Fruit fly (Drosophila melanogaster) whole organism, prepupa: Measurements from ENCODE around the gene CG13113.

Experiments
- CG6808 ChIP-seq: fragments of 200-800 bp; sonication (Bioruptor generic); optimal IDR thresholded peaks from 3 replicates; lab custom pipeline; 2017; ENCODE audit warnings: missing biosample characterization, missing genetic modification characterization, mild to moderate bottlenecking, moderate library complexity, missing genetic modification reagents
- CG7368 ChIP-seq: fragments of 200-800 bp; sonication (Bioruptor generic); optimal IDR thresholded peaks from 3 replicates; lab custom pipeline; 2016; ENCODE audit warnings: missing biosample characterization, missing genetic modification characterization
- Gug ChIP-seq: fragments of 200-800 bp; sonication (Bioruptor generic); IDR thresholded peaks from 2 replicates; pipeline ENCODE4 v1.3.6; 2022; ENCODE audit warnings: missing biosample characterization, missing genetic modification characterization
- Hr39 ChIP-seq: fragments of 200-800 bp; sonication (Bioruptor generic); optimal IDR thresholded peaks from 2 replicates; lab custom pipeline; 2016; ENCODE audit warnings: missing biosample characterization, missing genetic modification characterization
- OdsH ChIP-seq: fragments of 200-800 bp; sonication (Bioruptor generic); optimal IDR thresholded peaks from 3 replicates; lab custom pipeline; 2016; ENCODE audit warnings: missing biosample characterization, missing genetic modification characterization

DNA sequence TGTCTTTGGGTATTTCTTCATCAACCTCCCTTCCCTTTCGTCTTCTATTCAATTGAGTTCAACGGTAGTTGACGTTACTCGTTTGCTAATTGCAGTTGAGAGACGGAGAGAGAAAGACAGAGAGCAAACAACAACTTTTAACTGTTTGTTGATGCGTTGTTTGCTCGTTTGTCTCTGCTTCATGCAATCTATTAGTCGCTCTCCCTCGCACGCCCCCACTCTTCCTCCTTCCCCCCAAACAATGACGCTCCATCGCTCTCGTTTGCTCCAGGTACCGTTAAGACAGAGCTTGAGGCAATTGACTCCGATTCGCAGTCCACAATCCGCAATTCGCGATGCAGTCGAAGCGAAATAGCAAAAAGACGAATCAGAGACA lies 46.7 kb upstream of the CG13113 start:
- TF ChIP-seq Hr39 (GFP tag; lab: Kevin White, UChicago), result no peak
- no peak for TF ChIP-seq OdsH (GFP tag; lab: Kevin White, UChicago)
- no peak for TF ChIP-seq Gug
- TF ChIP-seq CG7368, result no peak
- TF ChIP-seq CG6808 (GFP tag; lab: Kevin White, UChicago), result no peak
